Worm (Caenorhabditis elegans) whole organism, mixed stage, embryonic: ENCODE measurements around the gene R01H2.8.

Experiments
- drap-1 ChIP-seq: fragments of 200-800 bp; sonication (Bioruptor generic); optimal IDR thresholded peaks from 3 replicates; lab custom pipeline; 2018; ENCODE audit warnings: mild to moderate bottlenecking, missing genetic modification characterization, missing compliant biosample characterization
- lsy-2 ChIP-seq: fragments of 150-350 bp; optimal IDR thresholded peaks from 2 replicates; lab custom pipeline; 2014; ENCODE audit warnings: missing biosample characterization, missing genetic modification characterization
- mep-1 ChIP-seq: fragments of 150-350 bp; optimal IDR thresholded peaks from 2 replicates; lab custom pipeline; 2017; ENCODE audit warnings: missing biosample characterization, missing genetic modification reagents, missing genetic modification characterization, inconsistent platforms
- nhr-237 ChIP-seq: fragments of 150-350 bp; optimal IDR thresholded peaks from 2 replicates; lab custom pipeline; 2014; ENCODE audit warnings: missing biosample characterization, missing genetic modification characterization
- nhr-28 ChIP-seq: fragments of 150-350 bp; optimal IDR thresholded peaks from 2 replicates; lab custom pipeline; 2014; ENCODE audit warnings: missing biosample characterization, missing genetic modification characterization
- pha-4 ChIP-seq: fragments of 150-350 bp; optimal IDR thresholded peaks from 2 replicates; lab custom pipeline; 2018; ENCODE audit warnings: missing biosample characterization, missing genetic modification reagents, missing genetic modification characterization
- snpc-4 ChIP-seq: fragments of 150-350 bp; optimal IDR thresholded peaks from 2 replicates; lab custom pipeline; 2014; ENCODE audit warnings: missing biosample characterization, missing genetic modification characterization
- sptf-1 ChIP-seq: sonication (generic microtip); optimal IDR thresholded peaks from 2 replicates; lab custom pipeline; 2017; ENCODE audit warnings: mild to moderate bottlenecking, missing genetic modification characterization, moderate library complexity, missing compliant biosample characterization
- unc-39 ChIP-seq: fragments of 150-350 bp; optimal IDR thresholded peaks from 2 replicates; lab custom pipeline; 2014; ENCODE audit warnings: missing biosample characterization, missing genetic modification characterization

DNA sequence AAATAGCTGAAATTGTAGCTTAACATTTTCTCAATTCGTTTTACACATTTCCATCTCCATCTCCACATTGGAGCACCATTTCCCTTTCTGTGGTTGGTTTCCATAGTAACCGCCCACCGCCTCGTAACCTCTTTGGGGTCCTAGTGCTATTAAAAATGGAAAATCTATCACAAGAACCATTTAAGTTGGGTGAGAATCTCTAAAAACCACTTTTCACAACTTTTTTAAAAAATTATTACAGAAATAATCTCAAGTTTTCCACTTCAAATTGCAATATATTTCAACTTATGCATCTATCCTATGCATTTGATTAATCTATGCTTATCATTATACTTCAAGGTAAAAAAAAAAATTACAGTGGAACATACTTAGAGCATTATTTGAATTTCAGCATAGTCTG, 1.1 kb downstream of the R01H2.8 start, which contains the start of gene tmem-17:
- TF ChIP-seq snpc-4 (tag; lab: Kevin White, UChicago) (no peak), lsy-2 (tag; lab: Kevin White, UChicago) (no peak), pha-4 (tag; lab: Kevin White, UChicago) (no peak), nhr-28 (tag; lab: Kevin White, UChicago) (no peak), unc-39 (tag; lab: Kevin White, UChicago) (no peak), sptf-1 (tag; lab: Kevin White, UChicago) (no peak), drap-1 (no peak), mep-1 (tag; lab: Kevin White, UChicago) (no peak), nhr-237 (no peak)
